Fruit fly (Drosophila melanogaster): ENCODE data around the gene PolrMT.

PolrMT gene

dm6 chr2L:1126527-1126926, 18.4 kb upstream of the PolrMT start:
- TF ChIP-seq grn (GFP tag; optimal IDR thresholded peaks at IDR 0.05) (peak; percentile 26), NC2β (GFP tag; optimal IDR thresholded peaks at IDR 0.05) (no peak), Pdp1 (GFP tag; optimal IDR thresholded peaks at IDR 0.05) (peak in 1 of 2 experiments; percentile 75), pho (GFP tag; optimal IDR thresholded peaks at IDR 0.05) (no peak), tgo (GFP tag; IDR thresholded peaks at IDR 0.05) (no peak), p53 (GFP tag; optimal IDR thresholded peaks at IDR 0.05) (no peak), CTCF (GFP tag; optimal IDR thresholded peaks at IDR 0.05) (no peak), CG13775 (GFP tag; optimal IDR thresholded peaks at IDR 0.05) (no peak), CG18476 (GFP tag; optimal IDR thresholded peaks at IDR 0.05) (no peak), slbo (GFP tag; IDR thresholded peaks at IDR 0.05) (no peak), CG11093 (GFP tag; IDR thresholded peaks at IDR 0.05) (no peak), al (GFP tag; IDR thresholded peaks at IDR 0.05) (no peak), sd (tag; optimal IDR thresholded peaks at IDR 0.05) (peak; percentile 12), psq (GFP tag; optimal IDR thresholded peaks at IDR 0.05) (no peak), danr (GFP tag; IDR thresholded peaks at IDR 0.05) (no peak), CG10366 (GFP tag; IDR thresholded peaks at IDR 0.05) (no peak), Scr (GFP tag; IDR thresholded peaks at IDR 0.05; ENCODE audit: partially characterized antibody) (no peak)

dm6 chr2L:1125437-1125836, 17.3 kb upstream of the PolrMT start:
- TF ChIP-seq gem (tag; optimal IDR thresholded peaks at IDR 0.05) (peak; percentile 92), Stat92E (GFP tag; optimal IDR thresholded peaks at IDR 0.05) (no peak), CG14860 (GFP tag; IDR thresholded peaks at IDR 0.05; ENCODE audit: partially characterized antibody) (no peak), Ets65A (GFP tag) (peak; percentile 16), ttk (GFP tag; IDR thresholded peaks at IDR 0.05) (no peak), CG30020 (tag; optimal IDR thresholded peaks at IDR 0.05) (no peak), Poxn (GFP tag; IDR thresholded peaks at IDR 0.05) (no peak), pros (GFP tag; optimal IDR thresholded peaks at IDR 0.05) (no peak), Med (GFP tag) (peak; percentile 73), Hr3 (GFP tag; optimal IDR thresholded peaks at IDR 0.05) (no peak), Bgb (GFP tag; IDR thresholded peaks at IDR 0.05; ENCODE audit: partially characterized antibody) (no peak), pho (GFP tag; optimal IDR thresholded peaks at IDR 0.05) (no peak), sug (tag; optimal IDR thresholded peaks at IDR 0.05) (peak; percentile 88), Bdp1 (GFP tag; optimal IDR thresholded peaks at IDR 0.05) (no peak), sna (GFP tag; IDR thresholded peaks at IDR 0.05; ENCODE audit: partially characterized antibody) (no peak), ken (GFP tag; IDR thresholded peaks at IDR 0.05) (no peak), crol (GFP tag; IDR thresholded peaks at IDR 0.05) (no peak), gfzf (GFP tag; optimal IDR thresholded peaks at IDR 0.05) (no peak), CG14441 (GFP tag; IDR thresholded peaks at IDR 0.05) (no peak), CG18764 (GFP tag; optimal IDR thresholded peaks at IDR 0.05) (no peak), slp2 (GFP tag; optimal IDR thresholded peaks at IDR 0.05) (no peak), bigmax (GFP tag; optimal IDR thresholded peaks at IDR 0.05) (no peak), Mes4 (GFP tag; optimal IDR thresholded peaks at IDR 0.05) (no peak), CG8388 (GFP tag; optimal IDR thresholded peaks at IDR 0.05) (no peak), CG1602 (GFP tag; optimal IDR thresholded peaks at IDR 0.05) (no peak), E2f1 (GFP tag; IDR thresholded peaks at IDR 0.05) (no peak), seq (GFP tag; IDR thresholded peaks at IDR 0.05) (0 out of 2 replicates have a peak, but pooled peaks have one; percentile 18), CG7963 (GFP tag; IDR thresholded peaks at IDR 0.05; ENCODE audit: partially characterized antibody) (no peak), ems (GFP tag; optimal IDR thresholded peaks at IDR 0.05) (no peak), CG6254 (GFP tag; optimal IDR thresholded peaks at IDR 0.05) (no peak), ATbp (GFP tag; optimal IDR thresholded peaks at IDR 0.05) (peak; percentile 20), wor (GFP tag; IDR thresholded peaks at IDR 0.05) (no peak), CG13123 (GFP tag; optimal IDR thresholded peaks at IDR 0.05) (no peak), CG15514 (GFP tag; optimal IDR thresholded peaks at IDR 0.05) (no peak), eve (GFP tag; optimal IDR thresholded peaks at IDR 0.05) (no peak), CG10431 (GFP tag; optimal IDR thresholded peaks at IDR 0.05) (no peak)
